Fruit fly (Drosophila melanogaster) whole organism, embryonic: ENCODE data around the gene Jon65Aiii.

Source experiments
- Abd-B ChIP-seq: fragments of 200-800 bp; sonication (Bioruptor generic); optimal IDR thresholded peaks from 2 replicates; lab custom pipeline; 2018; ENCODE audit warnings: missing biosample characterization, mild to moderate bottlenecking, missing genetic modification characterization, moderate library complexity
- Aef1 ChIP-seq: fragments of 200-800 bp; sonication (Bioruptor generic); IDR thresholded peaks from 3 replicates; pipeline ENCODE4 v1.3.6; 2022; ENCODE audit warnings: missing biosample characterization, missing genetic modification characterization
- Asciz ChIP-seq: fragments of 200-800 bp; sonication (Bioruptor generic); optimal IDR thresholded peaks from 2 replicates; lab custom pipeline; 2017; ENCODE audit warnings: missing biosample characterization, mild to moderate bottlenecking, missing genetic modification characterization, missing genetic modification reagents
- Atf6 ChIP-seq: fragments of 200-800 bp; sonication (Bioruptor generic); IDR thresholded peaks from 2 replicates; pipeline ENCODE4 v1.3.6; 2022; ENCODE audit warnings: missing biosample characterization, missing genetic modification characterization
- CG10321 ChIP-seq: fragments of 200-800 bp; sonication (Bioruptor generic); IDR thresholded peaks from 2 replicates; pipeline ENCODE4 v1.3.6; 2022; ENCODE audit warnings: missing biosample characterization, missing genetic modification characterization
- CG10366 ChIP-seq: fragments of 200-800 bp; sonication (Bioruptor generic); IDR thresholded peaks from 2 replicates; pipeline ENCODE4 v1.3.6; 2022; ENCODE audit warnings: missing biosample characterization, missing genetic modification characterization
- CG10543 ChIP-seq: fragments of 200-800 bp; sonication (Bioruptor generic); optimal IDR thresholded peaks from 3 replicates; lab custom pipeline; 2017; ENCODE audit warnings: missing biosample characterization, mild to moderate bottlenecking, missing genetic modification characterization, moderate library complexity
- CG11093 ChIP-seq: fragments of 200-800 bp; sonication (Bioruptor generic); IDR thresholded peaks from 3 replicates; pipeline ENCODE4 v1.3.6; 2022; ENCODE audit warnings: missing biosample characterization, missing genetic modification characterization
- CG12155 ChIP-seq: fragments of 200-800 bp; sonication (Bioruptor generic); optimal IDR thresholded peaks from 3 replicates; lab custom pipeline; 2016; ENCODE audit warnings: missing biosample characterization, missing genetic modification characterization
- CG12219 ChIP-seq: fragments of 200-800 bp; sonication (Bioruptor generic); optimal IDR thresholded peaks from 3 replicates; lab custom pipeline; 2018; ENCODE audit warnings: missing biosample characterization, mild to moderate bottlenecking, missing genetic modification characterization
- CG12769 ChIP-seq: fragments of 200-800 bp; sonication (Bioruptor generic); optimal IDR thresholded peaks from 2 replicates; lab custom pipeline; 2019; ENCODE audit warnings: missing biosample characterization, mild to moderate bottlenecking, missing genetic modification characterization, moderate library complexity
- CG15479 ChIP-seq: fragments of 200-800 bp; sonication (Bioruptor generic); optimal IDR thresholded peaks from 3 replicates; lab custom pipeline; 2019; ENCODE audit warnings: missing biosample characterization, mild to moderate bottlenecking, missing genetic modification characterization, moderate library complexity
- CG16815 ChIP-seq: fragments of 200-800 bp; sonication (Bioruptor generic); optimal IDR thresholded peaks from 3 replicates; lab custom pipeline; 2017; ENCODE audit warnings: missing biosample characterization, mild to moderate bottlenecking, missing genetic modification characterization
- CG30403 ChIP-seq: fragments of 200-800 bp; sonication (Bioruptor generic); optimal IDR thresholded peaks from 3 replicates; lab custom pipeline; 2016; ENCODE audit warnings: missing biosample characterization, missing genetic modification characterization
- CG3995 ChIP-seq: fragments of 200-800 bp; sonication (Bioruptor generic); optimal IDR thresholded peaks from 3 replicates; lab custom pipeline; 2016; ENCODE audit warnings: missing biosample characterization, missing genetic modification characterization
- CG4328 ChIP-seq: fragments of 200-800 bp; sonication (Bioruptor generic); optimal IDR thresholded peaks from 3 replicates; lab custom pipeline; 2017; ENCODE audit warnings: missing biosample characterization, missing genetic modification reagents, missing genetic modification characterization
- CG4404 ChIP-seq: fragments of 200-800 bp; sonication (Bioruptor generic); IDR thresholded peaks from 2 replicates; pipeline ENCODE4 v1.3.6; 2022; ENCODE audit warnings: missing biosample characterization, missing genetic modification characterization
- CG6272 ChIP-seq: fragments of 200-800 bp; sonication (Bioruptor generic); IDR thresholded peaks from 2 replicates; pipeline ENCODE4 v1.3.6; 2022; ENCODE audit warnings: missing biosample characterization, missing genetic modification characterization
- CG6791 ChIP-seq: fragments of 200-800 bp; sonication (Bioruptor generic); IDR thresholded peaks from 3 replicates; pipeline ENCODE4 v1.3.6; 2022; ENCODE audit warnings: missing biosample characterization, missing genetic modification characterization; ENCODE audit not compliant: partially characterized antibody
- CG7271 ChIP-seq: fragments of 200-800 bp; sonication (Bioruptor generic); optimal IDR thresholded peaks from 2 replicates; lab custom pipeline; 2018; ENCODE audit warnings: missing biosample characterization, mild to moderate bottlenecking, missing genetic modification characterization, moderate library complexity
- CG8281 ChIP-seq: fragments of 200-800 bp; sonication (Bioruptor generic); optimal IDR thresholded peaks from 2 replicates; lab custom pipeline; 2018; ENCODE audit warnings: missing biosample characterization, mild to moderate bottlenecking, missing genetic modification characterization, moderate library complexity
- CG8478 ChIP-seq: fragments of >200 bp; optimal IDR thresholded peaks from 2 replicates; lab custom pipeline; 2018
- CG8765 ChIP-seq: fragments of 200-800 bp; sonication (Bioruptor generic); IDR thresholded peaks from 2 replicates; pipeline ENCODE4 v1.3.6; 2022; ENCODE audit warnings: missing biosample characterization, missing genetic modification characterization
- CG8924 ChIP-seq: fragments of 200-800 bp; optimal IDR thresholded peaks from 3 replicates; lab custom pipeline; 2019; ENCODE audit warnings: missing biosample characterization, mild to moderate bottlenecking, missing genetic modification characterization, moderate library complexity
- Dbx ChIP-seq: fragments of 200-800 bp; sonication (Bioruptor generic); IDR thresholded peaks from 3 replicates; pipeline ENCODE4 v1.3.6; 2022; ENCODE audit warnings: missing biosample characterization, missing genetic modification characterization
- Deaf1 ChIP-seq: fragments of 200-800 bp; optimal IDR thresholded peaks from 3 replicates; lab custom pipeline; 2019; ENCODE audit warnings: missing biosample characterization, mild to moderate bottlenecking, missing genetic modification characterization, moderate library complexity
- E2f1 ChIP-seq: fragments of 200-800 bp; sonication (Bioruptor generic); IDR thresholded peaks from 2 replicates; pipeline ENCODE4 v1.3.6; 2022; ENCODE audit warnings: missing biosample characterization, missing genetic modification characterization
- H2.0 ChIP-seq: fragments of 200-800 bp; sonication (Bioruptor generic); IDR thresholded peaks from 2 replicates; pipeline ENCODE4 v1.3.6; 2022; ENCODE audit warnings: missing biosample characterization, missing genetic modification characterization
- Hmx ChIP-seq: fragments of 200-800 bp; sonication (Bioruptor generic); optimal IDR thresholded peaks from 2 replicates; lab custom pipeline; 2016; ENCODE audit warnings: missing biosample characterization, missing genetic modification characterization
- Max ChIP-seq: fragments of 200-800 bp; sonication (Bioruptor generic); optimal IDR thresholded peaks from 2 replicates; lab custom pipeline; 2016; ENCODE audit warnings: missing biosample characterization, mild to moderate bottlenecking, missing genetic modification characterization
- NK7.1 ChIP-seq: fragments of 200-800 bp; sonication (Bioruptor generic); optimal IDR thresholded peaks from 3 replicates; lab custom pipeline; 2016; ENCODE audit warnings: missing biosample characterization, missing genetic modification characterization
- Opbp ChIP-seq: fragments of 200-800 bp; sonication (Bioruptor generic); IDR thresholded peaks from 3 replicates; pipeline ENCODE4 v1.3.6; 2022; ENCODE audit warnings: missing biosample characterization, missing genetic modification characterization; ENCODE audit not compliant: partially characterized antibody
- Optix ChIP-seq: fragments of 200-800 bp; sonication (Bioruptor generic); IDR thresholded peaks from 3 replicates; pipeline ENCODE4 v1.3.6; 2022; ENCODE audit warnings: missing biosample characterization, missing genetic modification characterization
- Xbp1 ChIP-seq: fragments of 200-800 bp; sonication (Bioruptor generic); optimal IDR thresholded peaks from 3 replicates; lab custom pipeline; 2016; ENCODE audit warnings: missing biosample characterization, mild to moderate bottlenecking, missing genetic modification characterization
- bab2 ChIP-seq: fragments of 200-800 bp; sonication (Bioruptor generic); optimal IDR thresholded peaks from 2 replicates; lab custom pipeline; 2016; ENCODE audit warnings: missing biosample characterization, missing genetic modification characterization
- caup ChIP-seq: fragments of 200-800 bp; sonication (Bioruptor generic); optimal IDR thresholded peaks from 3 replicates; lab custom pipeline; 2017; ENCODE audit warnings: missing biosample characterization, mild to moderate bottlenecking, missing genetic modification characterization, moderate library complexity; ENCODE audit not compliant: severe bottlenecking
- crol ChIP-seq: fragments of 200-800 bp; sonication (Bioruptor generic); IDR thresholded peaks from 2 replicates; pipeline ENCODE4 v1.3.6; 2022; ENCODE audit warnings: missing biosample characterization, missing genetic modification characterization
- crp ChIP-seq, 2 experiments: fragments of 200-800 bp; sonication (Bioruptor generic); optimal IDR thresholded peaks; 2 replicates in 1 of 2; 3 replicates in 1 of 2; lab custom pipeline; 2017; ENCODE audit warnings: missing biosample characterization in 2 of 2, missing genetic modification characterization in 2 of 2, mild to moderate bottlenecking in 1 of 2, moderate library complexity in 1 of 2
- disco-r ChIP-seq: fragments of 200-800 bp; sonication (Bioruptor generic); optimal IDR thresholded peaks from 2 replicates; lab custom pipeline; 2016; ENCODE audit warnings: missing biosample characterization, missing genetic modification characterization
- dm ChIP-seq: fragments of 200-800 bp; sonication (Bioruptor generic); optimal IDR thresholded peaks from 3 replicates; lab custom pipeline; 2016; ENCODE audit warnings: missing biosample characterization, missing genetic modification characterization
- dmrt99B ChIP-seq: fragments of 200-800 bp; sonication (Bioruptor generic); optimal IDR thresholded peaks from 2 replicates; lab custom pipeline; 2018; ENCODE audit warnings: missing biosample characterization, mild to moderate bottlenecking, missing genetic modification characterization, moderate library complexity
- h ChIP-seq: fragments of >200 bp; optimal IDR thresholded peaks from 2 replicates; lab custom pipeline; 2017
- her ChIP-seq: fragments of 200-800 bp; sonication (Bioruptor generic); optimal IDR thresholded peaks from 2 replicates; lab custom pipeline; 2016; ENCODE audit warnings: missing biosample characterization, missing genetic modification characterization
- lab ChIP-seq: fragments of 200-800 bp; sonication (Bioruptor generic); optimal IDR thresholded peaks from 3 replicates; lab custom pipeline; 2017; ENCODE audit warnings: missing biosample characterization, missing genetic modification characterization, mild to moderate bottlenecking, moderate library complexity, missing genetic modification reagents
- lov ChIP-seq, 2 experiments: fragments of 200-800 bp in 1 of 2; fragments of >200 bp in 1 of 2; sonication (Bioruptor generic) in 1 of 2; IDR thresholded peaks in 1 of 2; optimal IDR thresholded peaks in 1 of 2; 2 replicates in 1 of 2; 3 replicates in 1 of 2; pipeline versions ENCODE4 v1.3.6 to Lab custom; 2017 to 2022; ENCODE audit warnings: missing biosample characterization in 1 of 2, missing genetic modification characterization in 1 of 2
- pita ChIP-seq: fragments of 200-800 bp; sonication (Bioruptor generic); optimal IDR thresholded peaks from 2 replicates; lab custom pipeline; 2017; ENCODE audit warnings: missing biosample characterization, mild to moderate bottlenecking, missing genetic modification characterization
- pum ChIP-seq: fragments of 200-800 bp; sonication (Bioruptor generic); optimal IDR thresholded peaks from 2 replicates; lab custom pipeline; 2016; ENCODE audit warnings: missing biosample characterization, missing genetic modification characterization
- shn ChIP-seq: fragments of 200-800 bp; sonication (Bioruptor generic); optimal IDR thresholded peaks from 3 replicates; lab custom pipeline; 2016; ENCODE audit warnings: missing biosample characterization, missing genetic modification characterization
- slou ChIP-seq: fragments of 200-800 bp; sonication (Bioruptor generic); optimal IDR thresholded peaks from 3 replicates; lab custom pipeline; 2016; ENCODE audit warnings: missing biosample characterization, missing genetic modification characterization
- ssp ChIP-seq: fragments of 200-800 bp; sonication (Bioruptor generic); IDR thresholded peaks from 2 replicates; pipeline ENCODE4 v1.3.6; 2022; ENCODE audit warnings: missing biosample characterization, missing genetic modification characterization
- stc ChIP-seq: fragments of 200-800 bp; sonication (Bioruptor generic); IDR thresholded peaks from 2 replicates; pipeline ENCODE4 v1.3.6; 2022; ENCODE audit warnings: missing biosample characterization, missing genetic modification characterization
- tin ChIP-seq: fragments of 200-800 bp; sonication (Bioruptor generic); optimal IDR thresholded peaks from 3 replicates; lab custom pipeline; 2016; ENCODE audit warnings: missing biosample characterization, missing genetic modification characterization

Gene Jon65Aiii

DNA sequence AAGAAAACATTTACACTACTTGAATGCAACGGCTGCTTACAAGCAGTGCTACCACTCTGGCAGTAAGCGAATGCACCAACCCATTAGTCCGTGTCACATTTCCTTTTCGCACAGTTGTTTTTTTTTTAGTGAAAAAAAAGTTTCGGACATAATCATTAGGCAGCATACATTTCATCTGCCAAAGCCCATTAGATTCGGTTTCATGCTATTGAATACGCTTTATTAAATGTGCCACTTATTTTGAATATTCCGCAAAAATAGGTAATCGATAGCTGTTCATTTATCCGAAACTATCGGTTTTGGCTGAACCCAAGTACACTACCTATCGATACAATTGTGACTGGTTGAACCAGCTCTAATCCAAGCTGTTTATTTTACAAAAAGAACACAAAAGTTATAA lies 4.2 kb downstream of the Jon65Aiii start, which contains the start of gene tant (continued):
- TF ChIP-seq CG6791 (GFP tag; lab: Robert Waterston, UW) (peak; percentile 90), CG8478 (lab: Kevin White, UChicago) (peak; percentile 96), CG3995 (GFP tag; lab: Kevin White, UChicago) (peak; percentile 94), Xbp1 (peak; percentile 11), CG4404 (GFP tag; lab: Robert Waterston, UW) (no peak), CG8765 (GFP tag; lab: Robert Waterston, UW) (no peak), Optix (GFP tag; lab: Robert Waterston, UW) (no peak), lab (no peak), Aef1 (no peak), CG16815 (GFP tag; lab: Kevin White, UChicago) (no peak), dm (peak; percentile 27), CG8924 (tag; lab: Kevin White, UChicago) (no peak), CG10321 (GFP tag; lab: Robert Waterston, UW) (no peak), Hmx (GFP tag; lab: Kevin White, UChicago) (no peak), crol (GFP tag; lab: Robert Waterston, UW) (no peak), ssp (no peak), shn (peak; percentile 16), NK7.1 (GFP tag; lab: Kevin White, UChicago) (no peak), CG6272 (GFP tag; lab: Robert Waterston, UW) (no peak), CG15479 (GFP tag; lab: Kevin White, UChicago) (no peak), Abd-B (GFP tag; lab: Kevin White, UChicago) (peak; percentile 43), CG11093 (GFP tag; lab: Robert Waterston, UW) (no peak), Max (peak; percentile 6), CG12155 (no peak), CG7271 (no peak), CG12219 (no peak), CG30403 (peak; percentile 6), crp (GFP tag; optimal IDR thresholded peaks at IDR 0.05; lab: Kevin White, UChicago) (peak in 1 of 2 experiments; percentile 41), her (GFP tag; lab: Kevin White, UChicago) (no peak), h (lab: Kevin White, UChicago) (no peak), CG10543 (no peak), tin (no peak), CG10366 (GFP tag; lab: Robert Waterston, UW) (no peak), slou (GFP tag; lab: Kevin White, UChicago) (no peak), pum (GFP tag; lab: Kevin White, UChicago) (no peak), E2f1 (GFP tag; lab: Robert Waterston, UW) (no peak), Deaf1 (tag; lab: Kevin White, UChicago) (no peak), bab2 (no peak), CG8281 (tag; lab: Kevin White, UChicago) (no peak), H2.0 (GFP tag; lab: Robert Waterston, UW) (no peak), pita (peak; percentile 76), disco-r (GFP tag; lab: Kevin White, UChicago) (no peak), CG12769 (tag; lab: Kevin White, UChicago) (no peak), Dbx (GFP tag; lab: Robert Waterston, UW) (no peak), lov (optimal IDR thresholded peaks at IDR 0.05; lab: Kevin White, UChicago) (no peak), lov (GFP tag; IDR thresholded peaks at IDR 0.05; lab: Robert Waterston, UW) (no peak), dmrt99B (tag; lab: Kevin White, UChicago) (no peak), stc (GFP tag; lab: Robert Waterston, UW) (no peak), Asciz (no peak), caup (GFP tag; lab: Kevin White, UChicago) (no peak), Atf6 (no peak), Opbp (GFP tag; lab: Robert Waterston, UW) (peak; percentile 90), CG4328 (GFP tag; lab: Kevin White, UChicago) (no peak)
